Worm (Caenorhabditis elegans): Measurements from ENCODE around the gene smf-3.
A peak's percentile ranks its signal among the peaks of the same experiment; 100 is the strongest.

Gene smf-3

DNA sequence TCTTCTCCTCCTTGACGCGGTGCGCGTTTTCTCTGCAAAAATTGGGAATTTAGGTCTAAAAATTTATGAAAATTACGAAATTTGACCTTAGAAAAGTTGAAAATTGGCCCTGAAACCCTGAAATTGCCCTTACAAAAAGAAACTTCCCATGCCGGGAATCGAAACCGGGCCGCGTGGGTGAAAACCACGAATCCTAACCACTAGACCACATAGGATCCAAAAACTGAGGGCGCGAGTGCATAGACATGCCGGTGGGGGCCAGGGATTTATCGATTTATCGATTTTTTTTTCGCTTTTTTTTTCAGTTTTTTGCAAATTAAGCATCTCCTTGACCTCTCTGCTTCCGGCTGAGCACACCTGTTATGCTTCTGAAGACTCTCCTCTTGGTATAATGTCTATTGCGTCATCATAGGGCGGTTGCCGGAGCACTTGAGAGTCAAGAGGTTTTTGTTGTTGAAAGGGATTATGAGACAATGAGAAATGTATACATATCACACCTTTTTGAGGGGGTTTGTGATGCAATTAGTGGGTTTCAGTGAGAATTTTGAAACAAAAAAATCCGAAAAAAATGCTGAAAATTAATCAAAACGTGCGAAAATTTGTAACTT, 21.1 kb downstream of the smf-3 start (continued):
- TF ChIP-seq mec-3 (tag; optimal IDR thresholded peaks at IDR 0.05; ENCODE audit: borderline replicate concordance) (no peak), madf-2 (tag; optimal IDR thresholded peaks at IDR 0.05) (no peak), pax-1 (tag; optimal IDR thresholded peaks at IDR 0.05) (no peak), che-1 (tag; optimal IDR thresholded peaks at IDR 0.05) (peak; percentile 61), C38D4.7 (GFP tag; optimal IDR thresholded peaks at IDR 0.05) (peak; percentile 44), unc-55 (GFP tag; optimal IDR thresholded peaks at IDR 0.05) (no peak), ceh-45 (GFP tag; IDR thresholded peaks at IDR 0.05) (0 out of 2 replicates have a peak, but pooled peaks have one; percentile 43), pat-9 (tag; optimal IDR thresholded peaks at IDR 0.05) (no peak), ceh-34 (tag; optimal IDR thresholded peaks at IDR 0.05) (peak; percentile 14), dmd-4 (tag; optimal IDR thresholded peaks at IDR 0.05; ENCODE audit: borderline replicate concordance) (no peak), sox-4 (tag; optimal IDR thresholded peaks at IDR 0.05) (peak; percentile 38), Y22D7AL.16 (tag; optimal IDR thresholded peaks at IDR 0.05) (peak; percentile 59), unc-3 (GFP tag; conservative IDR thresholded peaks at IDR 0.05) (0 out of 2 replicates have a peak, but pooled peaks have one; percentile 57), unc-3 (tag; optimal IDR thresholded peaks at IDR 0.05) (no peak), sox-2 (GFP tag; IDR thresholded peaks at IDR 0.05) (no peak), ceh-6 (GFP tag; optimal IDR thresholded peaks at IDR 0.05) (peak; percentile 40), unc-86 (tag; optimal IDR thresholded peaks at IDR 0.05) (peak; percentile 43), elt-2 (tag; optimal IDR thresholded peaks at IDR 0.05) (peak; percentile 40), pha-2 (tag; optimal IDR thresholded peaks at IDR 0.05) (peak; percentile 47), pha-4 (tag; optimal IDR thresholded peaks at IDR 0.05) (no peak), eyg-1 (tag; optimal IDR thresholded peaks at IDR 0.05) (no peak), ceh-9 (tag; optimal IDR thresholded peaks at IDR 0.05) (peak; percentile 65), dve-1 (tag; optimal IDR thresholded peaks at IDR 0.05) (no peak), sdc-2 (tag; optimal IDR thresholded peaks at IDR 0.05) (no peak), C08G9.2 (tag; optimal IDR thresholded peaks at IDR 0.05) (peak; percentile 36), npax-4 (tag; optimal IDR thresholded peaks at IDR 0.05) (no peak), gmeb-2 (tag; optimal IDR thresholded peaks at IDR 0.05) (peak; percentile 52), nfya-1 (tag; optimal IDR thresholded peaks at IDR 0.05) (no peak), fkh-6 (tag; optimal IDR thresholded peaks at IDR 0.05) (no peak), ceh-2 (tag; optimal IDR thresholded peaks at IDR 0.05) (no peak), tbx-7 (tag; optimal IDR thresholded peaks at IDR 0.05) (no peak), pros-1 (tag; optimal IDR thresholded peaks at IDR 0.05) (no peak), K09A11.1 (tag; optimal IDR thresholded peaks at IDR 0.05; ENCODE audit: insufficient read depth) (no peak), K02D7.2 (tag; optimal IDR thresholded peaks at IDR 0.05) (peak; percentile 63), nhr-232 (tag; optimal IDR thresholded peaks at IDR 0.05) (peak; percentile 16)

DNA sequence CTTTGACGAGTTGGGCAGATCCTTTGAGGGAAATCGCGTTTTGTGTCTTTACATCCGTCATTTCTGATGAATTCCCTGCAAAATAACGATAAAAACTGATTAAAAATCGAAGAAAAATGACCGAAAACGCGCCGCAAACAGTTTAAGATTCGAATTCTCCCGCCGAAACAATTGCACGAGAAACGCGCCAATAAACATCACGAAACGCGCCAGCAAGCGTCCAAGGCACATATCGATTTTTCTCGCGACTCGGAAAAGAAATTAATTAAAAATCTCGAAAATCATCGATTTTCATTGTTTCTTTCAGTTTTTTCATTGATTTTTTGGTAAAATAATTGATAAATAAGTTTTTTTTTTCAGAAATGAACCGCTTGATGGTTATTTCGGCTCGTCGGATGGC, 22.3 kb downstream of the smf-3 start, which contains the start of the genes mdf-2 and nduv-3:
TSS of gene mdf-2 (minus strand) at position 176 of the 400 bp plus-strand sequence.
TSS of gene nduv-3 (plus strand) at position 361 of the 400 bp plus-strand sequence.
- no peak for TF ChIP-seq pat-9 (tag; optimal IDR thresholded peaks at IDR 0.05)
- no peak for TF ChIP-seq fax-1 (tag; optimal IDR thresholded peaks at IDR 0.05)
- no peak for TF ChIP-seq mec-3 (tag; optimal IDR thresholded peaks at IDR 0.05; ENCODE audit: borderline replicate concordance)
- peak; percentile 44 for TF ChIP-seq unc-42 (tag; optimal IDR thresholded peaks at IDR 0.05)
- no peak for TF ChIP-seq ceh-24 (tag; optimal IDR thresholded peaks at IDR 0.05)
- no peak for TF ChIP-seq ceh-30 (tag; optimal IDR thresholded peaks at IDR 0.05)
- TF ChIP-seq elt-2 (tag; optimal IDR thresholded peaks at IDR 0.05): no peak
- TF ChIP-seq rnt-1 (tag; optimal IDR thresholded peaks at IDR 0.05): no peak
- TF ChIP-seq hlh-15 (tag; optimal IDR thresholded peaks at IDR 0.05): no peak
- no peak for TF ChIP-seq ceh-9 (tag; optimal IDR thresholded peaks at IDR 0.05)
- TF ChIP-seq ceh-48 (tag; optimal IDR thresholded peaks at IDR 0.05): peak; percentile 93
- no peak for TF ChIP-seq K02D7.2 (tag; optimal IDR thresholded peaks at IDR 0.05)
- TF ChIP-seq tbx-2 (tag; optimal IDR thresholded peaks at IDR 0.05): peak; percentile 11
- TF ChIP-seq ceh-31 (tag; optimal IDR thresholded peaks at IDR 0.05): no peak
- TF ChIP-seq ets-4 (tag; optimal IDR thresholded peaks at IDR 0.05): no peak
- no peak for TF ChIP-seq odd-2 (tag; optimal IDR thresholded peaks at IDR 0.05)
- no peak for TF ChIP-seq tbx-7 (tag; optimal IDR thresholded peaks at IDR 0.05)
- TF ChIP-seq lin-11 (tag; optimal IDR thresholded peaks at IDR 0.05): no peak
- no peak for TF ChIP-seq zip-5 (tag; optimal IDR thresholded peaks at IDR 0.05)
- TF ChIP-seq pax-1 (tag; optimal IDR thresholded peaks at IDR 0.05): no peak
- TF ChIP-seq dmd-4 (tag; optimal IDR thresholded peaks at IDR 0.05; ENCODE audit: borderline replicate concordance): no peak
- no peak for TF ChIP-seq unc-3 (GFP tag; conservative IDR thresholded peaks at IDR 0.05)
- TF ChIP-seq unc-3 (tag; optimal IDR thresholded peaks at IDR 0.05): no peak
- no peak for TF ChIP-seq pros-1 (tag; optimal IDR thresholded peaks at IDR 0.05)
- TF ChIP-seq madf-2 (tag; optimal IDR thresholded peaks at IDR 0.05): no peak
- TF ChIP-seq pqm-1 (tag; optimal IDR thresholded peaks at IDR 0.05): no peak
- no peak for TF ChIP-seq ahr-1 (tag; optimal IDR thresholded peaks at IDR 0.05)
- TF ChIP-seq sox-4 (tag; optimal IDR thresholded peaks at IDR 0.05): no peak
- no peak for TF ChIP-seq syd-9 (tag; optimal IDR thresholded peaks at IDR 0.05)
